Worm (Caenorhabditis elegans): Measurements from ENCODE around the gene attf-3.

attf-3 gene

DNA sequence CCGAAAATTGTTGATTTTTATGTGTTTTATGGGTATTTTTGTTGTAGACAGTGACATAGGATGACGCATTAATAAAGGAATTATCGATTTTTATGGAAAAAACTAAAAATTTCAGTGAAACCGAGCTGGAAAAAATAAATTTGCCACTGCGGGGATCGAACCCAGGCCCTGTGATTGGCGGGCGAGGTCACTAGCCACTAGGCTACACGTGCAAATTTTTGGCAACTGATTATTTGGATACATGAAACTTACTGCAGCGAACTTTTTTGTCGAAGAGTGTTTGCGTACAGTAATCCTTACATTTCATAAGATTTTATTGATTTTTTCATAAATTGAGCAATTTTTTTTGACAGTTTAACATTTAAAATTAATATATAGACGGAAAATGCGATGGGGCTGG is 3.0 kb upstream of the attf-3 start (continued):
- no peak for TF ChIP-seq egl-27 (tag; optimal IDR thresholded peaks at IDR 0.05)
- no peak for TF ChIP-seq nhr-77 (tag; optimal IDR thresholded peaks at IDR 0.05)
- TF ChIP-seq nhr-237 (tag; optimal IDR thresholded peaks at IDR 0.05) = no peak
- TF ChIP-seq ces-1 (GFP tag; optimal IDR thresholded peaks at IDR 0.05) = no peak
- TF ChIP-seq aly-2 (tag; optimal IDR thresholded peaks at IDR 0.05) = no peak
- TF ChIP-seq ceh-62 (tag; optimal IDR thresholded peaks at IDR 0.05) = no peak
- no peak for TF ChIP-seq tag-97 (GFP tag; IDR thresholded peaks at IDR 0.05)
- TF ChIP-seq ceh-44 (GFP tag; IDR thresholded peaks at IDR 0.05) = peak; percentile 3; the same call in 1 of the 2 replicates
- TF ChIP-seq gei-8 (GFP tag; optimal IDR thresholded peaks at IDR 0.05) = peak; percentile 56
- peak in 1 of 2 experiments; percentile 75 for TF ChIP-seq daf-16 (GFP tag; optimal IDR thresholded peaks at IDR 0.05)
- TF ChIP-seq daf-16 (tag; optimal IDR thresholded peaks at IDR 0.05) = peak; percentile 41
- TF ChIP-seq nhr-28 (tag; optimal IDR thresholded peaks at IDR 0.05) = no peak
- peak; percentile 62 for TF ChIP-seq hmg-1.1 (GFP tag; IDR thresholded peaks at IDR 0.05)
- TF ChIP-seq lin-38 (GFP tag; IDR thresholded peaks at IDR 0.05) = peak; percentile 79
- TF ChIP-seq tra-1 (GFP tag; IDR thresholded peaks at IDR 0.05) = peak; percentile 48; the same call in 1 of the 2 replicates
- TF ChIP-seq nhr-111 (GFP tag; optimal IDR thresholded peaks at IDR 0.05) = no peak
- TF ChIP-seq lin-13 (GFP tag; optimal IDR thresholded peaks at IDR 0.05) = peak; percentile 55
- no peak for TF ChIP-seq pqm-1 (tag; optimal IDR thresholded peaks at IDR 0.05)
- no peak for TF ChIP-seq daf-12 (tag; optimal IDR thresholded peaks at IDR 0.05)
- TF ChIP-seq ZK546.5 (tag; optimal IDR thresholded peaks at IDR 0.05) = no peak
- no peak for TF ChIP-seq set-16 (GFP tag; IDR thresholded peaks at IDR 0.05)
- peak; percentile 61 for TF ChIP-seq unc-130 (GFP tag; optimal IDR thresholded peaks at IDR 0.05)
- peak in 1 of 2 experiments; percentile 79; a peak in 2 of 4 replicates for TF ChIP-seq madf-5 (GFP tag; IDR thresholded peaks at IDR 0.05)

DNA sequence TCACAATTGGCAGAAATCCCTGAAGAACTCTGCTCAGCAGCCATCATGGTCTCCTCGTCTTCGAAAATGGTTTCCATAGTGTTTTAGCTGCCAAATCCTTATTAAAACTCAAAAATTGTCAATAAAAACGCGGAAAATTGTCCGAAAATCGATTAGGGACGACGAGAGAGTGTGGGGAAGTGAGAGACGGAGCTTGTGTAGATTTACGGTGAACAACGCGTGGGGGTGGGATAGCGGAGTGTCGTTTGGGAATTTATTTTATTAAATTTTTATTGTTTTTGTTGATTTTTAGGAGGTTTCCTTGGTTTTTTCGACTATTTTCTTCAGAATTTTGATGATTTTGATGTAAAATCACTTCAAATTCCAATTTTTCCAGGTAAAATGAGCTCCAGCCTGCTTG is 999 bp upstream of the attf-3 start, which contains the start of the genes F54C4.4 and mrpl-40:
F54C4.4 (minus strand) TSS at position 199 of the 400 bp plus-strand sequence.
mrpl-40 (plus strand) TSS at position 377 of the 400 bp plus-strand sequence.
- TF ChIP-seq nhr-6 (tag; optimal IDR thresholded peaks at IDR 0.05) = peak; percentile 83
- peak; percentile 98 for TF ChIP-seq T20F7.1 (GFP tag; optimal IDR thresholded peaks at IDR 0.05)
- peak; percentile 18 for TF ChIP-seq rbr-2 (tag; optimal IDR thresholded peaks at IDR 0.05)
- peak; percentile 63 for TF ChIP-seq hlh-30 (tag; optimal IDR thresholded peaks at IDR 0.05; ENCODE audit: insufficient read depth)
- no peak for TF ChIP-seq daf-16 (GFP tag; optimal IDR thresholded peaks at IDR 0.05)
- TF ChIP-seq daf-16 (tag; optimal IDR thresholded peaks at IDR 0.05) = peak; percentile 18
- peak; percentile 83 for TF ChIP-seq R02D3.7 (tag; optimal IDR thresholded peaks at IDR 0.05)
- peak; percentile 28 for TF ChIP-seq nhr-11 (tag; optimal IDR thresholded peaks at IDR 0.05)
- TF ChIP-seq aha-1 (tag) = peak; percentile 89
- TF ChIP-seq dve-1 (tag; optimal IDR thresholded peaks at IDR 0.05; ENCODE audit: insufficient read depth) = peak; percentile 81
- TF ChIP-seq mep-1 (tag; optimal IDR thresholded peaks at IDR 0.05) = peak; percentile 54
- peak; percentile 18 for TF ChIP-seq ceh-28 (tag; optimal IDR thresholded peaks at IDR 0.05)
- peak in 1 of 2 experiments; percentile 85 for TF ChIP-seq lsy-2 (tag; optimal IDR thresholded peaks at IDR 0.05)
- TF ChIP-seq F44E2.7 (GFP tag; IDR thresholded peaks at IDR 0.05) = no peak
- peak; percentile 65 for TF ChIP-seq hmg-1.1 (GFP tag; IDR thresholded peaks at IDR 0.05)
- TF ChIP-seq ZK337.2 (GFP tag; IDR thresholded peaks at IDR 0.05) = no peak
- TF ChIP-seq cey-2 (tag; optimal IDR thresholded peaks at IDR 0.05; ENCODE audit: borderline replicate concordance, insufficient read depth) = no peak
- TF ChIP-seq lin-38 (GFP tag; IDR thresholded peaks at IDR 0.05) = peak; percentile 30
- TF ChIP-seq mes-2 (tag; optimal IDR thresholded peaks at IDR 0.05; ENCODE audit: poor library complexity, severe bottlenecking) = peak; percentile 72
- TF ChIP-seq nhr-77 (tag; optimal IDR thresholded peaks at IDR 0.05) = peak; percentile 20
- no peak for TF ChIP-seq egl-27 (tag; optimal IDR thresholded peaks at IDR 0.05)
- no peak for TF ChIP-seq D1046.2 (GFP tag; IDR thresholded peaks at IDR 0.05)
- peak; percentile 63 for TF ChIP-seq dpl-1 (GFP tag; optimal IDR thresholded peaks at IDR 0.05)
- TF ChIP-seq fos-1 (tag; optimal IDR thresholded peaks at IDR 0.05) = no peak
- peak; percentile 95 for TF ChIP-seq Y48G9A.11 (GFP tag; IDR thresholded peaks at IDR 0.05)
- no peak for TF ChIP-seq zfp-2 (tag; optimal IDR thresholded peaks at IDR 0.05)

Data from whole organism, L4 larva.